Fruit fly (Drosophila melanogaster) whole organism, embryonic: ENCODE measurements around the gene caz.
A peak's percentile ranks its signal among the peaks of the same experiment; 100 is the strongest.

Experiments used
- BEAF-32 ChIP-seq: fragments of 200-800 bp; sonication (Bioruptor generic); optimal IDR thresholded peaks from 3 replicates; lab custom pipeline; 2017; ENCODE audit warnings: missing biosample characterization, missing genetic modification characterization, mild to moderate bottlenecking, moderate library complexity, missing genetic modification reagents
- Bgb ChIP-seq: fragments of 200-800 bp; sonication (Bioruptor generic); IDR thresholded peaks from 2 replicates; pipeline ENCODE4 v1.3.6; 2022; ENCODE audit warnings: missing biosample characterization, missing genetic modification characterization; ENCODE audit not compliant: partially characterized antibody
- Blimp-1 ChIP-seq: fragments of 200-800 bp; sonication (Bioruptor generic); optimal IDR thresholded peaks from 3 replicates; lab custom pipeline; 2018; ENCODE audit warnings: missing biosample characterization, missing genetic modification characterization, mild to moderate bottlenecking, moderate library complexity, missing genetic modification reagents
- Bteb2 ChIP-seq: fragments of 200-800 bp; sonication (Bioruptor generic); optimal IDR thresholded peaks from 2 replicates; lab custom pipeline; 2016; ENCODE audit warnings: missing biosample characterization, missing genetic modification characterization
- CG1024 ChIP-seq: fragments of 200-800 bp; sonication (Bioruptor generic); IDR thresholded peaks from 2 replicates; pipeline ENCODE4 v1.3.6; 2022; ENCODE audit warnings: missing biosample characterization, missing genetic modification characterization
- CG10366 ChIP-seq: fragments of 200-800 bp; sonication (Bioruptor generic); IDR thresholded peaks from 2 replicates; pipeline ENCODE4 v1.3.6; 2022; ENCODE audit warnings: missing biosample characterization, missing genetic modification characterization
- CG10462 ChIP-seq: fragments of 200-800 bp; sonication (Bioruptor generic); optimal IDR thresholded peaks from 2 replicates; lab custom pipeline; 2016; ENCODE audit warnings: missing biosample characterization, missing genetic modification characterization
- CG10543 ChIP-seq: fragments of 200-800 bp; sonication (Bioruptor generic); optimal IDR thresholded peaks from 3 replicates; lab custom pipeline; 2017; ENCODE audit warnings: missing biosample characterization, mild to moderate bottlenecking, missing genetic modification characterization, moderate library complexity
- CG11398 ChIP-seq: fragments of 200-800 bp; sonication (Bioruptor generic); optimal IDR thresholded peaks from 2 replicates; lab custom pipeline; 2016; ENCODE audit warnings: missing biosample characterization, missing genetic modification characterization
- CG13123 ChIP-seq: fragments of 200-800 bp; sonication (Bioruptor generic); optimal IDR thresholded peaks from 2 replicates; lab custom pipeline; 2016; ENCODE audit warnings: missing biosample characterization, missing genetic modification characterization
- CG13775 ChIP-seq: fragments of 200-800 bp; sonication (Bioruptor generic); optimal IDR thresholded peaks from 3 replicates; lab custom pipeline; 2017; ENCODE audit warnings: missing biosample characterization, mild to moderate bottlenecking, missing genetic modification characterization
- CG15479 ChIP-seq: fragments of 200-800 bp; sonication (Bioruptor generic); optimal IDR thresholded peaks from 3 replicates; lab custom pipeline; 2019; ENCODE audit warnings: missing biosample characterization, mild to moderate bottlenecking, missing genetic modification characterization, moderate library complexity
- CG16813 ChIP-seq: fragments of 200-800 bp; sonication (Bioruptor generic); IDR thresholded peaks from 3 replicates; pipeline ENCODE4 v1.3.6; 2022; ENCODE audit warnings: missing biosample characterization, missing genetic modification characterization; ENCODE audit not compliant: partially characterized antibody
- CG17802 ChIP-seq: fragments of 200-800 bp; sonication (Bioruptor generic); optimal IDR thresholded peaks from 2 replicates; lab custom pipeline; 2018; ENCODE audit warnings: missing biosample characterization, mild to moderate bottlenecking, missing genetic modification characterization, moderate library complexity
- CG30431 ChIP-seq: fragments of 200-800 bp; sonication (Bioruptor generic); optimal IDR thresholded peaks from 2 replicates; lab custom pipeline; 2017; ENCODE audit warnings: missing biosample characterization, missing genetic modification characterization
- CG31388 ChIP-seq: fragments of 200-800 bp; sonication (Bioruptor generic); optimal IDR thresholded peaks from 2 replicates; lab custom pipeline; 2016; ENCODE audit warnings: missing biosample characterization, missing genetic modification characterization
- CG32772 ChIP-seq: fragments of 200-800 bp; sonication (Bioruptor generic); IDR thresholded peaks from 2 replicates; pipeline ENCODE4 v1.3.6; 2022; ENCODE audit warnings: missing biosample characterization, missing genetic modification characterization
- CG3847 ChIP-seq: fragments of 200-800 bp; sonication (Bioruptor generic); IDR thresholded peaks from 2 replicates; pipeline ENCODE4 v1.3.6; 2022; ENCODE audit warnings: missing biosample characterization, missing genetic modification characterization
- CG4404 ChIP-seq: fragments of 200-800 bp; sonication (Bioruptor generic); IDR thresholded peaks from 2 replicates; pipeline ENCODE4 v1.3.6; 2022; ENCODE audit warnings: missing biosample characterization, missing genetic modification characterization
- CG4854 ChIP-seq: fragments of 200-800 bp; sonication (Bioruptor generic); optimal IDR thresholded peaks from 2 replicates; lab custom pipeline; 2016; ENCODE audit warnings: missing biosample characterization, missing genetic modification characterization, inconsistent platforms
- CG6765 ChIP-seq: fragments of 200-800 bp; sonication (Bioruptor generic); optimal IDR thresholded peaks from 3 replicates; lab custom pipeline; 2017; ENCODE audit warnings: missing biosample characterization, mild to moderate bottlenecking, missing genetic modification characterization
- CG8359 ChIP-seq: fragments of 200-800 bp; sonication (Bioruptor generic); optimal IDR thresholded peaks from 2 replicates; lab custom pipeline; 2017; ENCODE audit warnings: missing biosample characterization, mild to moderate bottlenecking, missing genetic modification characterization, borderline replicate concordance
- Dad ChIP-seq: fragments of 200-800 bp; sonication (Bioruptor generic); optimal IDR thresholded peaks from 3 replicates; lab custom pipeline; 2016; ENCODE audit warnings: missing biosample characterization, missing genetic modification characterization
- H2.0 ChIP-seq: fragments of 200-800 bp; sonication (Bioruptor generic); IDR thresholded peaks from 2 replicates; pipeline ENCODE4 v1.3.6; 2022; ENCODE audit warnings: missing biosample characterization, missing genetic modification characterization
- Hr51 ChIP-seq, 2 experiments: fragments of 200-800 bp; sonication (Bioruptor generic); optimal IDR thresholded peaks; 2 replicates in 1 of 2; 3 replicates in 1 of 2; lab custom pipeline; 2016 to 2018; ENCODE audit warnings: missing biosample characterization in 2 of 2, missing genetic modification characterization in 2 of 2, mild to moderate bottlenecking in 1 of 2, moderate library complexity in 1 of 2
- Mrtf ChIP-seq: fragments of 200-800 bp; sonication (Bioruptor generic); IDR thresholded peaks from 3 replicates; pipeline ENCODE4 v1.3.6; 2022; ENCODE audit warnings: missing biosample characterization, missing genetic modification characterization
- NC2β ChIP-seq: fragments of 200-800 bp; sonication (Bioruptor generic); optimal IDR thresholded peaks from 2 replicates; lab custom pipeline; 2016; ENCODE audit warnings: missing biosample characterization, missing genetic modification characterization
- NFAT ChIP-seq: fragments of 200-800 bp; sonication (Bioruptor generic); IDR thresholded peaks from 2 replicates; pipeline ENCODE4 v1.3.6; 2022; ENCODE audit warnings: missing biosample characterization, missing genetic modification characterization
- NK7.1 ChIP-seq: fragments of 200-800 bp; sonication (Bioruptor generic); optimal IDR thresholded peaks from 3 replicates; lab custom pipeline; 2016; ENCODE audit warnings: missing biosample characterization, missing genetic modification characterization
- Neu2 ChIP-seq: fragments of 200-800 bp; sonication (Bioruptor generic); optimal IDR thresholded peaks from 3 replicates; lab custom pipeline; 2016; ENCODE audit warnings: missing biosample characterization, missing genetic modification characterization, borderline replicate concordance
- NfI ChIP-seq: fragments of 200-800 bp; sonication (Bioruptor generic); optimal IDR thresholded peaks from 3 replicates; lab custom pipeline; 2018; ENCODE audit warnings: missing biosample characterization, mild to moderate bottlenecking, missing genetic modification characterization, moderate library complexity
- Rx ChIP-seq: fragments of 200-800 bp; sonication (Bioruptor generic); IDR thresholded peaks from 2 replicates; pipeline ENCODE4 v1.3.6; 2022; ENCODE audit warnings: missing biosample characterization, missing genetic modification characterization
- Spps ChIP-seq: fragments of 200-800 bp; sonication (Bioruptor generic); optimal IDR thresholded peaks from 2 replicates; lab custom pipeline; 2018; ENCODE audit warnings: missing biosample characterization, mild to moderate bottlenecking, missing genetic modification characterization
- Sry-δ ChIP-seq: fragments of 200-800 bp; sonication (Bioruptor generic); optimal IDR thresholded peaks from 2 replicates; lab custom pipeline; 2016; ENCODE audit warnings: missing biosample characterization, missing genetic modification characterization
- Tbp ChIP-seq: fragments of >200 bp; optimal IDR thresholded peaks from 2 replicates; lab custom pipeline; 2018; ENCODE audit warnings: missing biosample characterization, missing genetic modification characterization
- Vsx1 ChIP-seq: fragments of 200-800 bp; sonication (Bioruptor generic); optimal IDR thresholded peaks from 2 replicates; lab custom pipeline; 2017; ENCODE audit warnings: missing biosample characterization, mild to moderate bottlenecking, missing genetic modification characterization, missing genetic modification reagents
- bab2 ChIP-seq: fragments of 200-800 bp; sonication (Bioruptor generic); optimal IDR thresholded peaks from 2 replicates; lab custom pipeline; 2016; ENCODE audit warnings: missing biosample characterization, missing genetic modification characterization
- chn ChIP-seq: fragments of 200-800 bp; sonication (Bioruptor generic); optimal IDR thresholded peaks from 2 replicates; lab custom pipeline; 2016; ENCODE audit warnings: missing biosample characterization, missing genetic modification characterization
- corto ChIP-seq: fragments of 200-800 bp; sonication (Bioruptor generic); optimal IDR thresholded peaks from 2 replicates; lab custom pipeline; 2016; ENCODE audit warnings: missing biosample characterization, mild to moderate bottlenecking, missing genetic modification characterization, moderate library complexity
- croc ChIP-seq: fragments of 200-800 bp; sonication (Bioruptor generic); conservative IDR thresholded peaks from 3 replicates; pipeline ENCODE4 v1.3.6; 2022; ENCODE audit warnings: missing biosample characterization, missing genetic modification characterization
- dan ChIP-seq: fragments of 200-800 bp; sonication (Bioruptor generic); IDR thresholded peaks from 2 replicates; pipeline ENCODE4 v1.3.6; 2022; ENCODE audit warnings: missing biosample characterization, missing genetic modification characterization
- danr ChIP-seq: fragments of 200-800 bp; sonication (Bioruptor generic); IDR thresholded peaks from 2 replicates; pipeline ENCODE4 v1.3.6; 2022; ENCODE audit warnings: missing biosample characterization, missing genetic modification characterization
- dm ChIP-seq: fragments of 200-800 bp; sonication (Bioruptor generic); optimal IDR thresholded peaks from 3 replicates; lab custom pipeline; 2016; ENCODE audit warnings: missing biosample characterization, missing genetic modification characterization
- dmrt99B ChIP-seq: fragments of 200-800 bp; sonication (Bioruptor generic); optimal IDR thresholded peaks from 2 replicates; lab custom pipeline; 2018; ENCODE audit warnings: missing biosample characterization, mild to moderate bottlenecking, missing genetic modification characterization, moderate library complexity
- inv ChIP-seq: fragments of 200-800 bp; sonication (Bioruptor generic); IDR thresholded peaks from 2 replicates; pipeline ENCODE4 v1.3.6; 2022; ENCODE audit warnings: missing biosample characterization, missing genetic modification characterization; ENCODE audit not compliant: partially characterized antibody
- kni ChIP-seq: fragments of 200-800 bp; sonication (Bioruptor generic); optimal IDR thresholded peaks from 3 replicates; lab custom pipeline; 2017; ENCODE audit warnings: mild to moderate bottlenecking, missing biosample characterization, missing genetic modification reagents, missing genetic modification characterization
- p53 ChIP-seq: fragments of 200-800 bp; sonication (Bioruptor generic); optimal IDR thresholded peaks from 2 replicates; lab custom pipeline; 2016; ENCODE audit warnings: missing biosample characterization, missing genetic modification characterization
- sens-2 ChIP-seq: fragments of 200-800 bp; sonication (Bioruptor generic); IDR thresholded peaks from 2 replicates; pipeline ENCODE4 v1.3.6; 2022; ENCODE audit warnings: missing biosample characterization, missing genetic modification characterization
- ssp ChIP-seq: fragments of 200-800 bp; sonication (Bioruptor generic); IDR thresholded peaks from 2 replicates; pipeline ENCODE4 v1.3.6; 2022; ENCODE audit warnings: missing biosample characterization, missing genetic modification characterization
- yki ChIP-seq: fragments of >200 bp; optimal IDR thresholded peaks from 3 replicates; lab custom pipeline; 2018

Gene caz

dm6 chrX:16335107-16335642, 46.6 kb downstream of the caz start (continued):
- TF ChIP-seq Bteb2 (GFP tag; lab: Kevin White, UChicago) (peak; percentile 64), CG15479 (no peak), CG1024 (peak; percentile 51; the same call in 1 of the 2 replicates), CG17802 (tag; lab: Kevin White, UChicago) (peak; percentile 12), NK7.1 (GFP tag; lab: Kevin White, UChicago) (peak; percentile 22), CG32772 (GFP tag; lab: Robert Waterston, UW) (peak; percentile 69), Spps (tag; lab: Kevin White, UChicago) (no peak), Hr51 (GFP tag; optimal IDR thresholded peaks at IDR 0.05; lab: Kevin White, UChicago) (peak; percentile 68), CG4854 (GFP tag; lab: Kevin White, UChicago) (peak; percentile 37), CG31388 (GFP tag; lab: Kevin White, UChicago) (no peak), CG6765 (GFP tag; lab: Kevin White, UChicago) (peak; percentile 74), CG10366 (GFP tag; lab: Robert Waterston, UW) (peak; percentile 62), chn (GFP tag; lab: Kevin White, UChicago) (peak; percentile 77), croc (peak; percentile 20; the same call in 1 of the 3 replicates), CG30431 (peak; percentile 16), CG11398 (GFP tag; lab: Kevin White, UChicago) (peak; percentile 53), BEAF-32 (peak; percentile 6), CG8359 (GFP tag; lab: Kevin White, UChicago) (no peak), ssp (peak; percentile 52), NfI (GFP tag; lab: Kevin White, UChicago) (peak; percentile 78), CG10462 (GFP tag; lab: Kevin White, UChicago) (peak; percentile 21), Rx (no peak; the same call in 1 of the 2 replicates), NFAT (GFP tag; lab: Robert Waterston, UW) (peak; percentile 79), kni (GFP tag; lab: Kevin White, UChicago) (peak; percentile 49), dmrt99B (tag; lab: Kevin White, UChicago) (peak; percentile 73), corto (no peak), inv (no peak), H2.0 (peak; percentile 61), CG10543 (GFP tag; lab: Kevin White, UChicago) (peak; percentile 79), sens-2 (GFP tag; lab: Robert Waterston, UW) (peak; percentile 72), CG16813 (no peak), dm (GFP tag; lab: Kevin White, UChicago) (peak; percentile 51), Tbp (GFP tag; lab: Kevin White, UChicago) (no peak), Mrtf (GFP tag; lab: Robert Waterston, UW) (peak; percentile 73), dan (GFP tag; lab: Robert Waterston, UW) (no peak), Bgb (no peak), p53 (GFP tag; lab: Kevin White, UChicago) (peak; percentile 53), Vsx1 (GFP tag; lab: Kevin White, UChicago) (peak; percentile 65), CG3847 (GFP tag; lab: Robert Waterston, UW) (peak; percentile 65), danr (GFP tag; lab: Robert Waterston, UW) (0 out of 2 replicates have a peak, but pooled peaks have one; percentile 42), Dad (GFP tag; lab: Kevin White, UChicago) (peak; percentile 75), CG13775 (GFP tag; lab: Kevin White, UChicago) (peak; percentile 74), Sry-δ (GFP tag; lab: Kevin White, UChicago) (peak; percentile 44), Blimp-1 (GFP tag; lab: Kevin White, UChicago) (peak; percentile 55), bab2 (peak; percentile 70), yki (lab: Kevin White, UChicago) (no peak), NC2β (peak; percentile 57), CG4404 (peak; percentile 42; the same call in 1 of the 2 replicates), Neu2 (no peak), CG13123 (peak; percentile 14)
